Worm (Caenorhabditis elegans): ENCODE results near the gene R05H11.1.

ce11 chrIII:6797965-6798364 lies 2.5 kb downstream of the R05H11.1 start, which contains the start of gene R05H11.2:
- no peak for TF ChIP-seq med-1 (GFP tag; optimal IDR thresholded peaks at IDR 0.05; ENCODE audit: insufficient read depth)
- TF ChIP-seq ref-1 (GFP tag; conservative IDR thresholded peaks at IDR 0.05) = no peak
- no peak for TF ChIP-seq tab-1 (GFP tag; IDR thresholded peaks at IDR 0.05)
- TF ChIP-seq ztf-29 (GFP tag; IDR thresholded peaks at IDR 0.05) = no peak
- no peak for TF ChIP-seq ztf-23 (GFP tag; IDR thresholded peaks at IDR 0.05)
- no peak for TF ChIP-seq klf-2 (GFP tag; conservative IDR thresholded peaks at IDR 0.05)
- no peak for TF ChIP-seq cog-1 (tag; optimal IDR thresholded peaks at IDR 0.05)
- no peak for TF ChIP-seq flt-1 (GFP tag; IDR thresholded peaks at IDR 0.05)
